Worm (Caenorhabditis elegans): ENCODE measurements around the gene gsp-1.

Gene gsp-1

DNA sequence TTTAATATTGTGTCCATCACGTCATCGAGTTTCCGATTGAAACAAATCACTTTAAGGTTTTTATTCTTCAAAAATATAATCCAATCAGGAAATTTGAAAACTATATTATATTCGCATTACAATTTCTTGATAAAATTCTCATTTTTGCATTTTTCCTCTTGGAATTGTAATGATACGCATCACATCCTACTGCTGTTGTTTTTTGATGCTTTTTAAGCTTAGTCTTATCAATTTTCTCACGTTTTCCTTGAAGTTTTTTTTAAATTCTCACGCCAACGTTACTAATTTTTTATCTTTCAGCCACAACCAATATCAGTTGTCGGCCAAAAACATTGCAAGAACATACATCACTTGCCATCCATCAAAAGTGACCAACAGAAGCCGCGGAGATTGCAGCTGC, at the start of gene gsp-1:
Gene gsp-1, plus strand, starts transcription at position 301 of the 400 bp plus-strand sequence.
- no peak for TF ChIP-seq sem-2 (GFP tag; optimal IDR thresholded peaks at IDR 0.05)
- TF ChIP-seq sptf-1 (tag; optimal IDR thresholded peaks at IDR 0.05), result no peak
- TF ChIP-seq mls-2 (tag; optimal IDR thresholded peaks at IDR 0.05), result no peak
- no peak for TF ChIP-seq ceh-39 (tag; optimal IDR thresholded peaks at IDR 0.05)
- TF ChIP-seq nhr-76 (tag; optimal IDR thresholded peaks at IDR 0.05), result no peak

- TF ChIP-seq unc-62 (GFP tag; optimal IDR thresholded peaks at IDR 0.05), result no peak
- no peak for TF ChIP-seq nhr-28 (tag; optimal IDR thresholded peaks at IDR 0.05)
- no peak for TF ChIP-seq mab-5 (tag; optimal IDR thresholded peaks at IDR 0.05)
- no peak for TF ChIP-seq lin-13 (tag; optimal IDR thresholded peaks at IDR 0.05)
- no peak for TF ChIP-seq sptf-1 (tag; optimal IDR thresholded peaks at IDR 0.05)
- no peak for TF ChIP-seq pha-4 (tag; optimal IDR thresholded peaks at IDR 0.05)
- TF ChIP-seq zip-8 (tag; optimal IDR thresholded peaks at IDR 0.05), result no peak
- TF ChIP-seq nhr-76 (tag; optimal IDR thresholded peaks at IDR 0.05), result no peak
- no peak for TF ChIP-seq ces-1 (GFP tag; optimal IDR thresholded peaks at IDR 0.05)
- TF ChIP-seq ceh-39 (tag; optimal IDR thresholded peaks at IDR 0.05), result no peak
- TF ChIP-seq bed-3 (GFP tag; optimal IDR thresholded peaks at IDR 0.05), result no peak
- TF ChIP-seq M03D4.4 (tag; optimal IDR thresholded peaks at IDR 0.05), result no peak
- no peak for TF ChIP-seq unc-39 (tag; optimal IDR thresholded peaks at IDR 0.05)
- no peak for TF ChIP-seq nhr-237 (tag; optimal IDR thresholded peaks at IDR 0.05)
- TF ChIP-seq nhr-12 (tag; optimal IDR thresholded peaks at IDR 0.05), result no peak
- TF ChIP-seq ham-2 (GFP tag; optimal IDR thresholded peaks at IDR 0.05), result no peak
- TF ChIP-seq elt-3 (tag; optimal IDR thresholded peaks at IDR 0.05), result no peak
These were observed 49.5 kb upstream of the gsp-1 start, which contains the start of gene mab-23 for ce11 chrV:10632758-10633157. Gene mab-23 (plus strand): TSS chrV:10633058.

ce11 chrV:10635722-10636121, 46.5 kb upstream of the gsp-1 start, which contains the start of gene kvs-2:
Gene kvs-2 (plus strand): TSS chrV:10636022.
- TF ChIP-seq bed-3 (GFP tag; optimal IDR thresholded peaks at IDR 0.05) (no peak), elt-3 (tag; optimal IDR thresholded peaks at IDR 0.05) (no peak), snpc-4 (tag; optimal IDR thresholded peaks at IDR 0.05) (no peak), ceh-43 (GFP tag; optimal IDR thresholded peaks at IDR 0.05) (no peak), cnd-1 (tag; optimal IDR thresholded peaks at IDR 0.05) (no peak), unc-120 (tag; optimal IDR thresholded peaks at IDR 0.05; ENCODE audit: poor library complexity, severe bottlenecking) (no peak), ztf-11 (tag; optimal IDR thresholded peaks at IDR 0.05) (no peak), nhr-2 (tag; optimal IDR thresholded peaks at IDR 0.05) (no peak), nhr-28 (tag; optimal IDR thresholded peaks at IDR 0.05) (no peak), lsy-2 (tag; optimal IDR thresholded peaks at IDR 0.05) (no peak), hlh-1 (tag; optimal IDR thresholded peaks at IDR 0.05) (no peak), sptf-1 (tag; optimal IDR thresholded peaks at IDR 0.05) (no peak), lin-32 (GFP tag; optimal IDR thresholded peaks at IDR 0.05) (no peak), nhr-76 (tag; optimal IDR thresholded peaks at IDR 0.05) (no peak), mep-1 (tag; optimal IDR thresholded peaks at IDR 0.05) (no peak)

ce11 chrV:10640977-10641376, 41.2 kb upstream of the gsp-1 start:
- TF ChIP-seq elt-3 (tag; optimal IDR thresholded peaks at IDR 0.05), result no peak
- no peak for TF ChIP-seq unc-62 (GFP tag; optimal IDR thresholded peaks at IDR 0.05)
- no peak for TF ChIP-seq hlh-1 (tag; optimal IDR thresholded peaks at IDR 0.05)
- TF ChIP-seq lin-32 (GFP tag; optimal IDR thresholded peaks at IDR 0.05), result no peak
- TF ChIP-seq mab-5 (tag; optimal IDR thresholded peaks at IDR 0.05), result no peak
- peak; percentile 9 for TF ChIP-seq ces-1 (GFP tag; optimal IDR thresholded peaks at IDR 0.05)
- TF ChIP-seq nhr-12 (tag; optimal IDR thresholded peaks at IDR 0.05), result no peak
- TF ChIP-seq ceh-43 (GFP tag; optimal IDR thresholded peaks at IDR 0.05), result no peak

DNA sequence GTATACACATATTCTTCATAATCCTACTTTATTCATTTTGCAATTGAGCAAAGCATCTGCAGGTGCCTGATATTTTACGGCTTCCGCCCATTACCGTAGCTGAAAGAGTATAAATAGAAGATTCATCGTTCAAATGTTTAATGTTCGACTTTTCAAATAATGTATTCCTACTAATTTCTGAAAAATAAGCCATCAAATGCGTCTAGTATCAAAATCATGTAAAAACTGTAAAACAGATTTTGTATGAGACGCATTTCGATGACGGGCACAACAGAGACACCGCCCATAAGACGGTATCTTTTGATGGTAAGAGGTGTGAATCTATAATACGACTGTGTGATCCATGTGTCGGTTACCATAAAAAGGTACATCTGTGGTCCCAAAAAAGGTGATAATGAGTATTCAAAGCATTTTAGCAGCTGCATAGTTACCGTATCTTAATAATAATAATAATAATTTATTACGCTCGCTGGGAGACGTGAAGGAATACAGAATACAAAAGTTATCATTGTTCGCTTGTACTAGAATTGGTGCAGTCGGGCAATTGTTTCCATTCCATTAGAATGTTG, 35.1 kb upstream of the gsp-1 start, which contains the start of the genes C32C4.3 and C32C4.16:
Gene C32C4.3, minus strand, starts transcription at position 101 of the 569 bp plus-strand sequence.
Gene C32C4.16, plus strand, starts transcription at position 519 of the 569 bp plus-strand sequence.
- no peak for TF ChIP-seq tbx-8 (GFP tag; optimal IDR thresholded peaks at IDR 0.05)
- TF ChIP-seq nhr-12 (tag; optimal IDR thresholded peaks at IDR 0.05), result no peak
- no peak for TF ChIP-seq mep-1 (tag; optimal IDR thresholded peaks at IDR 0.05)
- TF ChIP-seq nhr-237 (tag; optimal IDR thresholded peaks at IDR 0.05), result no peak
- no peak for TF ChIP-seq elt-1 (tag; optimal IDR thresholded peaks at IDR 0.05; ENCODE audit: borderline replicate concordance, insufficient read depth)
- no peak for TF ChIP-seq elt-3 (tag; optimal IDR thresholded peaks at IDR 0.05)
- TF ChIP-seq hlh-1 (tag; optimal IDR thresholded peaks at IDR 0.05), result no peak
- no peak for TF ChIP-seq drap-1 (GFP tag; optimal IDR thresholded peaks at IDR 0.05)
- no peak for TF ChIP-seq ceh-43 (GFP tag; optimal IDR thresholded peaks at IDR 0.05)
- no peak for TF ChIP-seq sptf-1 (tag; optimal IDR thresholded peaks at IDR 0.05)
- TF ChIP-seq nhr-2 (tag; optimal IDR thresholded peaks at IDR 0.05), result no peak

All from whole organism, mixed stage, embryonic.